Fruit fly (Drosophila melanogaster): Measurements from ENCODE around the gene PH4alphaSG1.

- TF ChIP-seq CG8478 (optimal IDR thresholded peaks at IDR 0.05) (no peak), CTCF (optimal IDR thresholded peaks at IDR 0.05) (no peak)
Measured at dm6 chr3R:30552548-30552947, 47.1 kb upstream of the PH4alphaSG1 start.

Measured in S2 (cell line).